Fruit fly (Drosophila melanogaster): Measurements from ENCODE around the gene CG11034.

dm6 chr2L:5772262-5772661 lies 32.9 kb upstream of the CG11034 start:
- no peak for TF ChIP-seq CG3032 (tag; optimal IDR thresholded peaks at IDR 0.05)
- TF ChIP-seq OdsH (GFP tag; optimal IDR thresholded peaks at IDR 0.05), result no peak
- TF ChIP-seq Gug (GFP tag; IDR thresholded peaks at IDR 0.05), result no peak
- no peak for TF ChIP-seq lz (GFP tag; optimal IDR thresholded peaks at IDR 0.05)
- TF ChIP-seq CG11294 (GFP tag; IDR thresholded peaks at IDR 0.05), result no peak
- TF ChIP-seq dac (GFP tag; optimal IDR thresholded peaks at IDR 0.05), result no peak
- TF ChIP-seq Eip93F (GFP tag; optimal IDR thresholded peaks at IDR 0.05), result no peak
- TF ChIP-seq CG8632 (GFP tag; optimal IDR thresholded peaks at IDR 0.05), result no peak
- TF ChIP-seq fd59A (GFP tag; optimal IDR thresholded peaks at IDR 0.05), result no peak
- no peak for TF ChIP-seq fkh (GFP tag; optimal IDR thresholded peaks at IDR 0.05)

All from whole organism, prepupa.